Worm (Caenorhabditis elegans) whole organism, young adult: ENCODE data around the gene fbxb-75.

ENCODE experiments used
- B0336.3 ChIP-seq: fragments of 200-800 bp; sonication (Bioruptor generic); IDR thresholded peaks from 2 replicates; pipeline ENCODE4 v1.3.6; 2022; ENCODE audit warnings: missing genetic modification characterization, missing compliant biosample characterization
- C17E4.6 ChIP-seq: fragments of 200-800 bp; sonication (Bioruptor generic); IDR thresholded peaks from 2 replicates; pipeline ENCODE4 v1.3.6; 2022; ENCODE audit warnings: missing genetic modification reagents, missing genetic modification characterization, missing compliant biosample characterization
- D2030.7 ChIP-seq: fragments of 200-800 bp; sonication (Bioruptor generic); IDR thresholded peaks from 2 replicates; pipeline ENCODE4 v1.3.6; 2022; ENCODE audit warnings: missing genetic modification reagents, missing genetic modification characterization, missing compliant biosample characterization
- F22D6.2 ChIP-seq: sonication (generic microtip); optimal IDR thresholded peaks from 2 replicates; lab custom pipeline; 2016; ENCODE audit warnings: mild to moderate bottlenecking, missing genetic modification characterization, missing compliant biosample characterization
- F23B12.7 ChIP-seq: sonication (generic microtip); optimal IDR thresholded peaks from 2 replicates; lab custom pipeline; 2017; ENCODE audit warnings: missing genetic modification characterization, mild to moderate bottlenecking, missing compliant biosample characterization, antibody characterized with exemption, moderate library complexity; ENCODE audit not compliant: insufficient read depth
- F37B4.10 ChIP-seq: fragments of 200-800 bp; sonication (Bioruptor generic); IDR thresholded peaks from 2 replicates; pipeline ENCODE4 v1.3.6; 2022; ENCODE audit warnings: missing genetic modification characterization, missing compliant biosample characterization
- F49E8.2 ChIP-seq: sonication (generic microtip); optimal IDR thresholded peaks from 3 replicates; lab custom pipeline; 2017; ENCODE audit warnings: missing genetic modification characterization, mild to moderate bottlenecking, missing compliant biosample characterization, antibody characterized with exemption, moderate library complexity; ENCODE audit not compliant: insufficient read depth
- F52B5.7 ChIP-seq: sonication (generic microtip); optimal IDR thresholded peaks from 2 replicates; lab custom pipeline; 2016; ENCODE audit warnings: mild to moderate bottlenecking, missing genetic modification characterization, missing compliant biosample characterization
- K12H6.12 ChIP-seq: fragments of 200-800 bp; sonication (Bioruptor generic); optimal IDR thresholded peaks from 2 replicates; lab custom pipeline; 2018; ENCODE audit warnings: mild to moderate bottlenecking, missing genetic modification characterization, missing compliant biosample characterization
- Y79H2A.3 ChIP-seq: fragments of 200-800 bp; sonication (Bioruptor generic); conservative IDR thresholded peaks from 2 replicates; pipeline ENCODE4 v1.3.6; 2022; ENCODE audit warnings: missing genetic modification reagents, missing genetic modification characterization, missing compliant biosample characterization
- Y95B8A.8 ChIP-seq: fragments of 200-800 bp; sonication (Bioruptor generic); IDR thresholded peaks from 2 replicates; pipeline ENCODE4 v1.3.6; 2022; ENCODE audit warnings: missing genetic modification reagents, missing genetic modification characterization, missing compliant biosample characterization
- ama-1 ChIP-seq, 3 experiments: fragments of 150-350 bp in 1 of 3; sonication (generic microtip) in 2 of 3; optimal IDR thresholded peaks; 2 replicates each; lab custom pipeline; 2014 to 2018; ENCODE audit warnings: missing biosample characterization in 2 of 3, missing genetic modification characterization in 2 of 3, missing genetic modification reagents in 2 of 3
- atf-7 ChIP-seq: sonication (generic microtip); optimal IDR thresholded peaks from 2 replicates; lab custom pipeline; 2017; ENCODE audit warnings: mild to moderate bottlenecking, missing genetic modification characterization, missing compliant biosample characterization
- athp-1 ChIP-seq: sonication (generic microtip); optimal IDR thresholded peaks from 2 replicates; lab custom pipeline; 2017; ENCODE audit warnings: mild to moderate bottlenecking, missing genetic modification characterization, missing compliant biosample characterization
- bed-1 ChIP-seq: fragments of 200-800 bp; sonication (Bioruptor generic); IDR thresholded peaks from 2 replicates; pipeline ENCODE4 v1.3.6; 2022; ENCODE audit warnings: missing genetic modification reagents, missing genetic modification characterization, missing compliant biosample characterization
- bed-2 ChIP-seq: fragments of 200-800 bp; sonication (Bioruptor generic); IDR thresholded peaks from 2 replicates; pipeline ENCODE4 v1.3.6; 2022; ENCODE audit warnings: missing genetic modification reagents, missing genetic modification characterization, missing compliant biosample characterization
- ceh-27 ChIP-seq: fragments of 200-800 bp; sonication (Bioruptor generic); optimal IDR thresholded peaks from 2 replicates; lab custom pipeline; 2018; ENCODE audit warnings: mild to moderate bottlenecking, missing genetic modification characterization, moderate library complexity, missing compliant biosample characterization
- ceh-40 ChIP-seq: fragments of 200-800 bp; sonication (Bioruptor generic); IDR thresholded peaks from 2 replicates; pipeline ENCODE4 v1.3.6; 2022; ENCODE audit warnings: missing genetic modification characterization, missing compliant biosample characterization
- dox-1 ChIP-seq: fragments of 200-800 bp; sonication (Bioruptor generic); IDR thresholded peaks from 2 replicates; pipeline ENCODE4 v1.3.6; 2022; ENCODE audit warnings: missing genetic modification reagents, missing genetic modification characterization, missing compliant biosample characterization
- ekl-4 ChIP-seq: fragments of 200-800 bp; sonication (Bioruptor generic); IDR thresholded peaks from 2 replicates; pipeline ENCODE4 v1.3.6; 2022; ENCODE audit warnings: missing genetic modification reagents, missing genetic modification characterization, missing compliant biosample characterization
- gei-17 ChIP-seq: fragments of 200-800 bp; sonication (Bioruptor generic); optimal IDR thresholded peaks from 2 replicates; lab custom pipeline; 2018; ENCODE audit warnings: mild to moderate bottlenecking, missing genetic modification characterization, missing compliant biosample characterization
- him-1 ChIP-seq: sonication (generic microtip); optimal IDR thresholded peaks from 2 replicates; lab custom pipeline; 2016; ENCODE audit warnings: missing genotype, missing genetic modification reagents, missing genetic modification characterization, missing compliant biosample characterization
- hlh-12 ChIP-seq: sonication (generic microtip); optimal IDR thresholded peaks from 2 replicates; lab custom pipeline; 2016; ENCODE audit warnings: missing genetic modification characterization, missing compliant biosample characterization
- hlh-26 ChIP-seq: fragments of 200-800 bp; sonication (Bioruptor generic); conservative IDR thresholded peaks from 2 replicates; pipeline ENCODE4 v1.3.6; 2022; ENCODE audit warnings: missing genetic modification reagents, missing genetic modification characterization, missing compliant biosample characterization
- hmg-1.2 ChIP-seq: fragments of 200-800 bp; sonication (Bioruptor generic); IDR thresholded peaks from 2 replicates; pipeline ENCODE4 v1.3.6; 2022; ENCODE audit warnings: missing genetic modification reagents, missing genetic modification characterization, missing compliant biosample characterization
- hmg-20 ChIP-seq: fragments of 200-800 bp; sonication (Bioruptor generic); IDR thresholded peaks from 2 replicates; pipeline ENCODE4 v1.3.6; 2022; ENCODE audit warnings: missing genetic modification reagents, missing genetic modification characterization, missing compliant biosample characterization
- lag-1 ChIP-seq: fragments of 200-800 bp; sonication (Bioruptor generic); IDR thresholded peaks from 2 replicates; pipeline ENCODE4 v1.3.6; 2022; ENCODE audit warnings: missing genetic modification reagents, missing genetic modification characterization, missing compliant biosample characterization
- lin-26 ChIP-seq: fragments of 200-800 bp; sonication (Bioruptor generic); IDR thresholded peaks from 2 replicates; pipeline ENCODE4 v1.3.6; 2022; ENCODE audit warnings: missing genetic modification reagents, missing genetic modification characterization, missing compliant biosample characterization
- lin-40 ChIP-seq: sonication (generic microtip); optimal IDR thresholded peaks from 2 replicates; lab custom pipeline; 2016; ENCODE audit warnings: missing genetic modification characterization, mild to moderate bottlenecking, missing compliant biosample characterization, missing genotype, missing genetic modification reagents
- lsl-1 ChIP-seq: fragments of 200-800 bp; sonication (Bioruptor generic); optimal IDR thresholded peaks from 2 replicates; lab custom pipeline; 2018; ENCODE audit warnings: mild to moderate bottlenecking, missing genetic modification characterization, moderate library complexity, missing compliant biosample characterization
- nfya-2 ChIP-seq: fragments of 200-800 bp; sonication (Bioruptor generic); IDR thresholded peaks from 2 replicates; pipeline ENCODE4 v1.3.6; 2022; ENCODE audit warnings: missing genetic modification reagents, missing genetic modification characterization, missing compliant biosample characterization
- nhr-27 ChIP-seq: fragments of 200-800 bp; sonication (Bioruptor generic); optimal IDR thresholded peaks from 2 replicates; lab custom pipeline; 2018; ENCODE audit warnings: mild to moderate bottlenecking, missing genetic modification characterization, moderate library complexity, missing compliant biosample characterization
- nhr-80 ChIP-seq: sonication (generic microtip); optimal IDR thresholded peaks from 2 replicates; lab custom pipeline; 2016; ENCODE audit warnings: missing genetic modification characterization, missing compliant biosample characterization
- rcor-1 ChIP-seq: fragments of 200-800 bp; sonication (Bioruptor generic); IDR thresholded peaks from 2 replicates; pipeline ENCODE4 v1.3.6; 2022; ENCODE audit warnings: missing genetic modification reagents, missing genetic modification characterization, missing compliant biosample characterization
- sea-2 ChIP-seq: fragments of 200-800 bp; sonication (Bioruptor generic); IDR thresholded peaks from 2 replicates; pipeline ENCODE4 v1.3.6; 2022; ENCODE audit warnings: missing genetic modification characterization, missing compliant biosample characterization
- snpc-1.1 ChIP-seq: sonication (generic microtip); optimal IDR thresholded peaks from 2 replicates; lab custom pipeline; 2017; ENCODE audit warnings: missing genetic modification characterization, mild to moderate bottlenecking, missing compliant biosample characterization, antibody characterized with exemption, moderate library complexity, missing genotype, missing genetic modification reagents; ENCODE audit not compliant: insufficient read depth
- snpc-1.3 ChIP-seq: sonication (generic microtip); optimal IDR thresholded peaks from 2 replicates; lab custom pipeline; 2017; ENCODE audit warnings: missing genetic modification characterization, mild to moderate bottlenecking, missing compliant biosample characterization, antibody characterized with exemption, moderate library complexity, missing genotype, missing genetic modification reagents; ENCODE audit not compliant: insufficient read depth
- snpc-3.4 ChIP-seq: sonication (generic microtip); optimal IDR thresholded peaks from 2 replicates; lab custom pipeline; 2017; ENCODE audit warnings: missing genetic modification characterization, mild to moderate bottlenecking, missing compliant biosample characterization, antibody characterized with exemption, moderate library complexity, missing genotype, missing genetic modification reagents
- snpc-4 ChIP-seq, 5 experiments: fragments of 150-350 bp in 1 of 5; sonication (generic microtip) in 4 of 5; optimal IDR thresholded peaks; 2 replicates each; lab custom pipeline; 2014 to 2018; ENCODE audit warnings: missing genetic modification characterization in 5 of 5, missing biosample characterization in 3 of 5, antibody characterized with exemption in 2 of 5, mild to moderate bottlenecking in 2 of 5, missing compliant biosample characterization in 2 of 5, missing genotype in 2 of 5, moderate library complexity in 2 of 5, missing genetic modification reagents in 1 of 5
- somi-1 ChIP-seq: fragments of 200-800 bp; sonication (Bioruptor generic); optimal IDR thresholded peaks from 2 replicates; lab custom pipeline; 2018; ENCODE audit warnings: mild to moderate bottlenecking, missing genetic modification characterization, missing compliant biosample characterization
- tbx-9 ChIP-seq: sonication (generic microtip); optimal IDR thresholded peaks from 2 replicates; lab custom pipeline; 2016; ENCODE audit warnings: borderline replicate concordance, missing genetic modification characterization, inconsistent platforms, missing compliant biosample characterization
- unc-130 ChIP-seq: sonication (generic microtip); optimal IDR thresholded peaks from 2 replicates; lab custom pipeline; 2016; ENCODE audit warnings: missing genetic modification reagents, missing genetic modification characterization, missing compliant biosample characterization
- zfh-2 ChIP-seq: fragments of 200-800 bp; sonication (Bioruptor generic); conservative IDR thresholded peaks from 2 replicates; pipeline ENCODE4 v1.3.6; 2022; ENCODE audit warnings: missing genetic modification reagents, missing genetic modification characterization, missing compliant biosample characterization
- zim-3 ChIP-seq: sonication (generic microtip); optimal IDR thresholded peaks from 2 replicates; lab custom pipeline; 2017; ENCODE audit warnings: mild to moderate bottlenecking, missing genetic modification characterization, moderate library complexity, missing compliant biosample characterization
- ztf-18 ChIP-seq: sonication (generic microtip); optimal IDR thresholded peaks from 2 replicates; lab custom pipeline; 2016; ENCODE audit warnings: missing genotype, mild to moderate bottlenecking, missing genetic modification characterization, missing compliant biosample characterization
- ztf-26 ChIP-seq: sonication (generic microtip); optimal IDR thresholded peaks from 2 replicates; lab custom pipeline; 2017; ENCODE audit warnings: missing genetic modification characterization, missing compliant biosample characterization

The fbxb-75 gene

DNA sequence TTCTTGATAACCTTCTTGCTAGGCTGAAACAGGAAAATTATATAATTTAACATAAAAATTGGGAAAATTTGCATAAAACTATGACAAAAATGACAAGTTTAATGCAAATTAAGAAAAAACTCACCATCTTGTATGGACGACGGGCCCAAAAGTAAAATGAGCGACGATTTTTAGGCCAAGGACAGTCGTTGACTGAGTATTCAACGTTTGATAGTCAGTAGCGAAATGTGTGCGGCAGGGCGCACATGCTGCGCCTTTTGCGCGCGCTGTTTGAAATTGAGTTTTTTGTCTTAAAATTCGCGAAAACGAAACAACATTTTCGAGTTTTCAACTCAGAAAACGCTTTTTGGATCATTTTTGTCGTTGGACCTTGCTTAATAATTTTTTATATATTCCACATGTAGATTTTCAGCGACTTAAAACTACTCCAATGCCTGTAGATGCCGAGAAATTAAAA, 50.5 kb downstream of the fbxb-75 start, which contains the start of the genes rpl-7A and set-21 (continued):
- no peak for TF ChIP-seq zim-3 (tag; lab: Kevin White, UChicago)
- peak; percentile 65; the same call in 1 of the 2 replicates for TF ChIP-seq bed-1
- TF ChIP-seq nhr-80 (tag; lab: Kevin White, UChicago), result peak; percentile 84
- TF ChIP-seq lin-40 (tag; lab: Kevin White, UChicago), result peak; percentile 94
- peak; percentile 79 for TF ChIP-seq Y79H2A.3 (GFP tag; lab: Robert Waterston, UW)
- no peak for TF ChIP-seq snpc-1.1 (tag; lab: Kevin White, UChicago)
- no peak for TF ChIP-seq ama-1 (optimal IDR thresholded peaks at IDR 0.05; lab: Kevin White, UChicago)
- TF ChIP-seq ama-1 (GFP tag; optimal IDR thresholded peaks at IDR 0.05; lab: Kevin White, UChicago), result no peak
- peak; percentile 82 for TF ChIP-seq unc-130 (GFP tag; lab: Kevin White, UChicago)
- TF ChIP-seq ztf-18 (tag; lab: Kevin White, UChicago), result peak; percentile 87
- peak; percentile 77 for TF ChIP-seq snpc-3.4 (tag; lab: Kevin White, UChicago)
- peak; percentile 81 for TF ChIP-seq athp-1 (tag; lab: Kevin White, UChicago)
- TF ChIP-seq hlh-26 (GFP tag; lab: Robert Waterston, UW), result no peak
- TF ChIP-seq hmg-20 (GFP tag; lab: Robert Waterston, UW), result peak; percentile 90
- peak; percentile 80 for TF ChIP-seq somi-1 (GFP tag; lab: Kevin White, UChicago)
- peak; percentile 25; the same call in 1 of the 2 replicates for TF ChIP-seq lin-26 (GFP tag; lab: Robert Waterston, UW)
- peak; percentile 68 for TF ChIP-seq gei-17 (GFP tag; lab: Kevin White, UChicago)
- peak; percentile 96 for TF ChIP-seq ceh-27
- peak; percentile 91; the same call in 1 of the 2 replicates for TF ChIP-seq F37B4.10 (GFP tag; lab: Robert Waterston, UW)
- TF ChIP-seq rcor-1 (GFP tag; lab: Robert Waterston, UW), result peak; percentile 98
- peak; percentile 83 for TF ChIP-seq lsl-1
- TF ChIP-seq zfh-2, result peak; percentile 55; the same call in 1 of the 2 replicates
- peak; percentile 99 for TF ChIP-seq hmg-1.2 (GFP tag; lab: Robert Waterston, UW)
- peak; percentile 97 for TF ChIP-seq D2030.7 (GFP tag; lab: Robert Waterston, UW)
- TF ChIP-seq F22D6.2 (tag; lab: Kevin White, UChicago), result peak; percentile 75
- TF ChIP-seq bed-2 (GFP tag; lab: Robert Waterston, UW), result 0 out of 2 replicates have a peak, but pooled peaks have one; percentile 52
- peak; percentile 85 for TF ChIP-seq ztf-26 (tag; lab: Kevin White, UChicago)
- TF ChIP-seq atf-7 (tag; lab: Kevin White, UChicago), result peak; percentile 85
- no peak; the same call in 1 of the 2 replicates for TF ChIP-seq ceh-40 (GFP tag; lab: Robert Waterston, UW)
- peak; percentile 79 for TF ChIP-seq F23B12.7 (tag; lab: Kevin White, UChicago)
- TF ChIP-seq him-1 (tag; lab: Kevin White, UChicago), result peak; percentile 87
- TF ChIP-seq ekl-4 (GFP tag; lab: Robert Waterston, UW), result peak; percentile 98
- peak; percentile 91 for TF ChIP-seq C17E4.6 (GFP tag; lab: Robert Waterston, UW)
- TF ChIP-seq B0336.3 (GFP tag; lab: Robert Waterston, UW), result peak; percentile 90
- no peak for TF ChIP-seq tbx-9 (tag; lab: Kevin White, UChicago)
- 0 out of 2 replicates have a peak, but pooled peaks have one; percentile 66 for TF ChIP-seq nfya-2 (GFP tag; lab: Robert Waterston, UW)
- TF ChIP-seq snpc-4 (GFP tag; optimal IDR thresholded peaks at IDR 0.05; lab: Kevin White, UChicago), result peak; percentile 55
- peak; percentile 25 to 82 (median 74) for TF ChIP-seq snpc-4 (tag; optimal IDR thresholded peaks at IDR 0.05; lab: Kevin White, UChicago)
- peak; percentile 59 for TF ChIP-seq snpc-1.3 (tag; lab: Kevin White, UChicago)
- TF ChIP-seq lag-1, result no peak
- TF ChIP-seq K12H6.12 (tag; lab: Kevin White, UChicago), result peak; percentile 87
- peak; percentile 89 for TF ChIP-seq sea-2 (GFP tag; lab: Robert Waterston, UW)
- no peak for TF ChIP-seq nhr-27 (tag; lab: Kevin White, UChicago)
- TF ChIP-seq hlh-12 (tag; lab: Kevin White, UChicago), result no peak
- TF ChIP-seq Y95B8A.8, result peak; percentile 98
- peak; percentile 25 for TF ChIP-seq F52B5.7 (tag; lab: Kevin White, UChicago)
- peak; percentile 86 for TF ChIP-seq F49E8.2 (tag; lab: Kevin White, UChicago)
- peak; percentile 98 for TF ChIP-seq dox-1
